Worm (Caenorhabditis elegans) whole organism, mixed stage, embryonic: Measurements from ENCODE around the gene F46F5.11.

ENCODE experiments used
- nhr-28 ChIP-seq: fragments of 150-350 bp; optimal IDR thresholded peaks from 2 replicates; lab custom pipeline; 2014; ENCODE audit warnings: missing biosample characterization, missing genetic modification characterization
- unc-120 ChIP-seq: sonication (generic microtip); optimal IDR thresholded peaks from 2 replicates; lab custom pipeline; 2017; ENCODE audit warnings: missing genetic modification characterization, missing compliant biosample characterization; ENCODE audit not compliant: poor library complexity, severe bottlenecking

- no peak for TF ChIP-seq unc-120 (tag; lab: Kevin White, UChicago)
- TF ChIP-seq nhr-28 (tag; lab: Kevin White, UChicago): no peak
Measured at ce11 chrII:814737-815136, 6.2 kb downstream of the F46F5.11 start, which contains the start of gene msrp-3.
